Worm (Caenorhabditis elegans): Measurements from ENCODE around the gene T22B2.2.

T22B2.2 gene

DNA sequence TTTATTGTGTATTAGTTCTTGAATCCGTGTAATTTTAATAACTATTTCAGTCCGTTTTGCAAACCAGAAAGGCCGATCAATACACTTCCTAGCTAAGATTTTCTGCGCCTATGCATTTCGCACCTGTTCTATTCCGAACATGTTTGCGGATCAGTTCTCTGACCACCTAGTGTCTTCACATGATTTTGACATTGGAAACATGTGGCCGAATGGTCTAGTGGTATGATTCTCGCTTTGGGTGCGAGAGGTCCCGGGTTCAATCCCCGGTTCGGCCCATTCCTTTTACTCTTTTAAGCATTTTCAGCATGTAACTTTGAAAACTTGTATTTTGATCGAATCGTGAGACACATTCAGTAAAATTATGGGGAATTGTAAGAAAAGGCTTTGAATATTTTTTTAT is 49.2 kb downstream of the T22B2.2 start (continued):
- peak; percentile 18; the same call in 1 of the 2 replicates for TF ChIP-seq mdt-29 (GFP tag; IDR thresholded peaks at IDR 0.05)
- TF ChIP-seq hif-1 (tag; optimal IDR thresholded peaks at IDR 0.05), result no peak
- TF ChIP-seq hmg-1.1 (GFP tag; IDR thresholded peaks at IDR 0.05), result peak; percentile 15
- TF ChIP-seq daf-16 (GFP tag; optimal IDR thresholded peaks at IDR 0.05), result peak in 1 of 2 experiments; percentile 24
- peak; percentile 13 for TF ChIP-seq daf-16 (tag; optimal IDR thresholded peaks at IDR 0.05)
- TF ChIP-seq zip-11 (GFP tag; IDR thresholded peaks at IDR 0.05), result 0 out of 2 replicates have a peak, but pooled peaks have one; percentile 14
- peak; percentile 59; the same call in 1 of the 2 replicates for TF ChIP-seq arid-1 (GFP tag; conservative IDR thresholded peaks at IDR 0.05)
- peak; percentile 61 for TF ChIP-seq php-3 (GFP tag; IDR thresholded peaks at IDR 0.05)
- TF ChIP-seq nhr-41 (GFP tag; IDR thresholded peaks at IDR 0.05), result peak; percentile 27; the same call in 1 of the 2 replicates
- peak; percentile 29 for TF ChIP-seq dmd-6 (GFP tag; IDR thresholded peaks at IDR 0.05)
- TF ChIP-seq T26A8.4 (GFP tag; IDR thresholded peaks at IDR 0.05), result peak; percentile 18
- peak; percentile 72 for TF ChIP-seq mes-2 (tag; optimal IDR thresholded peaks at IDR 0.05; ENCODE audit: poor library complexity, severe bottlenecking)
- TF ChIP-seq madf-9 (GFP tag; conservative IDR thresholded peaks at IDR 0.05), result 0 out of 2 replicates have a peak, but pooled peaks have one; percentile 8
- no peak for TF ChIP-seq D1046.2 (GFP tag; IDR thresholded peaks at IDR 0.05)
- peak; percentile 81 for TF ChIP-seq Y75B8A.6 (GFP tag; IDR thresholded peaks at IDR 0.05)
- TF ChIP-seq ZK546.5 (tag; optimal IDR thresholded peaks at IDR 0.05), result no peak
- TF ChIP-seq lin-1 (GFP tag; IDR thresholded peaks at IDR 0.05), result peak; percentile 54; the same call in 1 of the 2 replicates
- peak; percentile 43 for TF ChIP-seq lin-13 (GFP tag; optimal IDR thresholded peaks at IDR 0.05)

DNA sequence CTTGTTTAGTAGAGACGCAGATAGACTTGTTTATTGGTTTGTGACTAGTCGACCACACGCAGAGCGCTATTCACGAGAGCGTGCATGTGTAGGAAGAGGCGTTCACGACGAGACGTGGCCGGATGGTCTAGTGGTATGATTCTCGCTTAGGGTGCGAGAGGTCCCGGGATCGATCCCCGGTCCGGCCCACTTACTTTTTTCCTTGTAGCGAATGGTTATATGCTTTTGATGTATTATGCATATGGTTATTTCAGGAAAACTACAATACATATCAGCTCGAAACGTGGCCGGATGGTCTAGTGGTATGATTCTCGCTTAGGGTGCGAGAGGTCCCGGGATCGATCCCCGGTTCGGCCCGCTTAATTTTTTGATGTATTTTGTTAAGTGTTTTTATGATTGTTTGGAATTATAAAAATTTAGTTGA is 49.8 kb downstream of the T22B2.2 start:
- TF ChIP-seq mxl-3 (GFP tag; optimal IDR thresholded peaks at IDR 0.05) (peak; percentile 69), lir-3 (tag; optimal IDR thresholded peaks at IDR 0.05) (peak; percentile 10), dmd-6 (GFP tag; IDR thresholded peaks at IDR 0.05) (peak; percentile 75), daf-16 (GFP tag; optimal IDR thresholded peaks at IDR 0.05) (peak; percentile 66 to 75), daf-16 (tag; optimal IDR thresholded peaks at IDR 0.05) (peak; percentile 86), fkh-10 (GFP tag; optimal IDR thresholded peaks at IDR 0.05) (no peak), ceh-32 (tag; optimal IDR thresholded peaks at IDR 0.05; ENCODE audit: poor library complexity) (no peak), mdl-1 (tag; optimal IDR thresholded peaks at IDR 0.05) (peak in 1 of 2 experiments; percentile 78), spr-1 (tag; optimal IDR thresholded peaks at IDR 0.05) (peak; percentile 39), F37D6.2 (tag; optimal IDR thresholded peaks at IDR 0.05) (peak; percentile 56), cey-2 (tag; optimal IDR thresholded peaks at IDR 0.05; ENCODE audit: borderline replicate concordance, insufficient read depth) (no peak), attf-4 (tag; optimal IDR thresholded peaks at IDR 0.05) (no peak), dmd-9 (GFP tag; IDR thresholded peaks at IDR 0.05) (peak; percentile 85), Y75B8A.6 (GFP tag; IDR thresholded peaks at IDR 0.05) (0 out of 2 replicates have a peak, but pooled peaks have one; percentile 74), pqm-1 (tag; optimal IDR thresholded peaks at IDR 0.05) (no peak), saeg-2 (GFP tag; IDR thresholded peaks at IDR 0.05) (peak; percentile 82), F44E2.7 (GFP tag; IDR thresholded peaks at IDR 0.05) (peak; percentile 88; the same call in 1 of the 2 replicates), ceh-62 (tag; optimal IDR thresholded peaks at IDR 0.05) (no peak), hlh-30 (tag; optimal IDR thresholded peaks at IDR 0.05; ENCODE audit: insufficient read depth) (peak; percentile 71), F26F4.8 (GFP tag; conservative IDR thresholded peaks at IDR 0.05) (0 out of 2 replicates have a peak, but pooled peaks have one; percentile 68), aha-1 (tag) (peak; percentile 97), Y48G9A.11 (GFP tag; IDR thresholded peaks at IDR 0.05) (peak; percentile 83), hlh-11 (tag; optimal IDR thresholded peaks at IDR 0.05) (peak; percentile 76), mxl-2 (GFP tag; conservative IDR thresholded peaks at IDR 0.05) (peak; percentile 87), rbr-2 (tag; optimal IDR thresholded peaks at IDR 0.05) (peak; percentile 83), nhr-76 (tag; optimal IDR thresholded peaks at IDR 0.05) (no peak), ZK337.2 (GFP tag; IDR thresholded peaks at IDR 0.05) (peak; percentile 77), nhr-48 (tag; optimal IDR thresholded peaks at IDR 0.05) (peak; percentile 66), zip-2 (tag; optimal IDR thresholded peaks at IDR 0.05) (peak; percentile 9), nhr-42 (GFP tag; IDR thresholded peaks at IDR 0.05) (peak; percentile 88), R02D3.7 (tag; optimal IDR thresholded peaks at IDR 0.05) (no peak), egl-27 (tag; optimal IDR thresholded peaks at IDR 0.05) (no peak), mes-2 (tag; optimal IDR thresholded peaks at IDR 0.05; ENCODE audit: poor library complexity, severe bottlenecking) (peak; percentile 76), spr-3 (GFP tag; optimal IDR thresholded peaks at IDR 0.05) (peak; percentile 79), snpc-1.2 (GFP tag; IDR thresholded peaks at IDR 0.05) (peak; percentile 93), aly-2 (tag; optimal IDR thresholded peaks at IDR 0.05) (no peak)

Data from whole organism, L4 larva.